Fruit fly (Drosophila melanogaster): Measurements from ENCODE around the gene Nplp4.

- no peak for TF ChIP-seq CG8478 (optimal IDR thresholded peaks at IDR 0.05)
- peak in 1 of 2 experiments; percentile 23 for TF ChIP-seq CTCF (optimal IDR thresholded peaks at IDR 0.05)
These were observed 37.1 kb downstream of the Nplp4 start, which contains the start of gene Kebab for dm6 chr2L:2045265-2045664.

Data from S2 (cell line).